Fruit fly (Drosophila melanogaster): ENCODE results near the gene HLH3B.

The HLH3B gene

dm6 chrX:2636825-2637535 lies 44.5 kb downstream of the HLH3B start:
- TF ChIP-seq prd (optimal IDR thresholded peaks at IDR 0.05) (no peak), prd (GFP tag; IDR thresholded peaks at IDR 0.05) (no peak), CG15073 (GFP tag; optimal IDR thresholded peaks at IDR 0.05) (no peak), CG10267 (tag; optimal IDR thresholded peaks at IDR 0.05) (peak; percentile 23), CG11398 (GFP tag; optimal IDR thresholded peaks at IDR 0.05) (no peak), HLH3B (GFP tag; IDR thresholded peaks at IDR 0.05) (no peak), CG11456 (GFP tag; IDR thresholded peaks at IDR 0.05) (no peak), pfk (GFP tag; optimal IDR thresholded peaks at IDR 0.05) (no peak), CG2116 (GFP tag; optimal IDR thresholded peaks at IDR 0.05) (peak; percentile 65), D19A (tag; optimal IDR thresholded peaks at IDR 0.05) (no peak), CG10209 (GFP tag; optimal IDR thresholded peaks at IDR 0.05) (no peak), Adf1 (GFP tag; IDR thresholded peaks at IDR 0.05) (peak; percentile 90), Pdp1 (GFP tag; optimal IDR thresholded peaks at IDR 0.05) (peak in 1 of 2 experiments; percentile 77), slbo (GFP tag; IDR thresholded peaks at IDR 0.05) (no peak), Taf1 (GFP tag; IDR thresholded peaks at IDR 0.05) (no peak), Neu2 (GFP tag; optimal IDR thresholded peaks at IDR 0.05; ENCODE audit: borderline replicate concordance) (no peak), scrt (GFP tag; optimal IDR thresholded peaks at IDR 0.05) (peak; percentile 79), Asciz (GFP tag; optimal IDR thresholded peaks at IDR 0.05) (no peak), CG4707 (GFP tag; optimal IDR thresholded peaks at IDR 0.05) (no peak), CG18599 (GFP tag; optimal IDR thresholded peaks at IDR 0.05) (no peak), Dfd (GFP tag; optimal IDR thresholded peaks at IDR 0.05) (no peak), CG14667 (GFP tag; IDR thresholded peaks at IDR 0.05) (no peak), fd96Cb (tag; optimal IDR thresholded peaks at IDR 0.05) (no peak), cg (GFP tag; optimal IDR thresholded peaks at IDR 0.05) (peak; percentile 53), stwl (tag; optimal IDR thresholded peaks at IDR 0.05) (peak; percentile 7), seq (GFP tag; IDR thresholded peaks at IDR 0.05) (no peak), CG1233 (GFP tag; optimal IDR thresholded peaks at IDR 0.05) (no peak), CG31388 (GFP tag; optimal IDR thresholded peaks at IDR 0.05) (no peak), gt (GFP tag; IDR thresholded peaks at IDR 0.05) (no peak), Side (GFP tag; optimal IDR thresholded peaks at IDR 0.05) (no peak), trh (GFP tag; optimal IDR thresholded peaks at IDR 0.05) (no peak), Gsc (GFP tag; IDR thresholded peaks at IDR 0.05) (no peak), CG14050 (GFP tag; IDR thresholded peaks at IDR 0.05) (no peak), H15 (GFP tag; IDR thresholded peaks at IDR 0.05) (no peak), Rfx (GFP tag; IDR thresholded peaks at IDR 0.05) (0 out of 2 replicates have a peak, but pooled peaks have one; percentile 6), fru (optimal IDR thresholded peaks at IDR 0.05) (no peak), CG5180 (GFP tag; optimal IDR thresholded peaks at IDR 0.05) (no peak), vfl (GFP tag; optimal IDR thresholded peaks at IDR 0.05) (no peak), Dref (GFP tag; IDR thresholded peaks at IDR 0.05) (peak; percentile 41; the same call in 1 of the 2 replicates), CG9609 (GFP tag; optimal IDR thresholded peaks at IDR 0.05) (no peak), vvl (GFP tag; IDR thresholded peaks at IDR 0.05) (no peak), cwo (GFP tag; optimal IDR thresholded peaks at IDR 0.05) (peak; percentile 2), emc (GFP tag; optimal IDR thresholded peaks at IDR 0.05) (no peak), Abd-B (GFP tag; optimal IDR thresholded peaks at IDR 0.05) (no peak), onecut (GFP tag; IDR thresholded peaks at IDR 0.05) (no peak), Med (GFP tag) (peak; percentile 6), CG9817 (tag; optimal IDR thresholded peaks at IDR 0.05) (no peak), HmgZ (tag; optimal IDR thresholded peaks at IDR 0.05) (no peak), Trl (optimal IDR thresholded peaks at IDR 0.05) (peak; percentile 19 to 45), Trl (GFP tag; optimal IDR thresholded peaks at IDR 0.05) (no peak), nerfin-1 (tag; optimal IDR thresholded peaks at IDR 0.05) (no peak)
